Fruit fly (Drosophila melanogaster) whole organism, prepupa: Measurements from ENCODE around the gene CG14984.

ENCODE experiments used
- CG10631 ChIP-seq: fragments of 200-800 bp; sonication (Bioruptor generic); optimal IDR thresholded peaks from 2 replicates; lab custom pipeline; 2016; ENCODE audit warnings: missing biosample characterization, missing genetic modification characterization
- CG10669 ChIP-seq: fragments of 200-800 bp; sonication (Bioruptor generic); optimal IDR thresholded peaks from 3 replicates; lab custom pipeline; 2018; ENCODE audit warnings: missing biosample characterization, mild to moderate bottlenecking, missing genetic modification characterization, moderate library complexity
- CG11294 ChIP-seq: fragments of 200-800 bp; sonication (Bioruptor generic); IDR thresholded peaks from 2 replicates; pipeline ENCODE4 v1.3.6; 2022; ENCODE audit warnings: missing biosample characterization, missing genetic modification characterization
- CG11902 ChIP-seq: fragments of 200-800 bp; sonication (Bioruptor generic); optimal IDR thresholded peaks from 3 replicates; lab custom pipeline; 2016; ENCODE audit warnings: missing biosample characterization, missing genetic modification characterization
- CG15336 ChIP-seq: fragments of 200-800 bp; sonication (Bioruptor generic); IDR thresholded peaks from 2 replicates; pipeline ENCODE4 v1.3.6; 2022; ENCODE audit warnings: missing biosample characterization, missing genetic modification characterization
- CG1621 ChIP-seq: fragments of 200-800 bp; sonication (Bioruptor generic); optimal IDR thresholded peaks from 3 replicates; lab custom pipeline; 2018; ENCODE audit warnings: missing biosample characterization, mild to moderate bottlenecking, missing genetic modification characterization
- CG16779 ChIP-seq: fragments of 200-800 bp; sonication (Bioruptor generic); optimal IDR thresholded peaks from 3 replicates; lab custom pipeline; 2017; ENCODE audit warnings: missing biosample characterization, mild to moderate bottlenecking, missing genetic modification characterization
- CG3032 ChIP-seq: fragments of 200-800 bp; optimal IDR thresholded peaks from 2 replicates; lab custom pipeline; 2019; ENCODE audit warnings: missing biosample characterization, mild to moderate bottlenecking, missing genetic modification characterization, moderate library complexity
- CG32006 ChIP-seq: fragments of 200-800 bp; sonication (Bioruptor generic); optimal IDR thresholded peaks from 3 replicates; lab custom pipeline; 2017; ENCODE audit warnings: missing biosample characterization, mild to moderate bottlenecking, missing genetic modification characterization
- CG34406 ChIP-seq: fragments of 200-800 bp; sonication (Bioruptor generic); optimal IDR thresholded peaks from 3 replicates; lab custom pipeline; 2016; ENCODE audit warnings: missing biosample characterization, missing genetic modification characterization
- CG3919 ChIP-seq: fragments of 200-800 bp; sonication (Bioruptor generic); optimal IDR thresholded peaks from 3 replicates; lab custom pipeline; 2016; ENCODE audit warnings: missing biosample characterization, missing genetic modification characterization
- CG4318 ChIP-seq: fragments of 200-800 bp; sonication (Bioruptor generic); optimal IDR thresholded peaks from 3 replicates; lab custom pipeline; 2017; ENCODE audit warnings: missing biosample characterization, mild to moderate bottlenecking, missing genetic modification characterization
- CG6163 ChIP-seq: fragments of 200-800 bp; sonication (Bioruptor generic); IDR thresholded peaks from 3 replicates; pipeline ENCODE4 v1.3.6; 2022; ENCODE audit warnings: missing biosample characterization, missing genetic modification characterization
- CG6276 ChIP-seq: fragments of 200-800 bp; sonication (Bioruptor generic); optimal IDR thresholded peaks from 2 replicates; lab custom pipeline; 2017; ENCODE audit warnings: missing biosample characterization, mild to moderate bottlenecking, missing genetic modification characterization
- CG6792 ChIP-seq: fragments of 200-800 bp; sonication (Bioruptor generic); optimal IDR thresholded peaks from 3 replicates; lab custom pipeline; 2016; ENCODE audit warnings: missing biosample characterization, missing genetic modification characterization
- CG6808 ChIP-seq: fragments of 200-800 bp; sonication (Bioruptor generic); optimal IDR thresholded peaks from 3 replicates; lab custom pipeline; 2017; ENCODE audit warnings: missing biosample characterization, missing genetic modification characterization, mild to moderate bottlenecking, moderate library complexity, missing genetic modification reagents
- CG6854 ChIP-seq: fragments of 200-800 bp; sonication (Bioruptor generic); optimal IDR thresholded peaks from 2 replicates; lab custom pipeline; 2017; ENCODE audit warnings: missing biosample characterization, mild to moderate bottlenecking, missing genetic modification characterization
- CG7368 ChIP-seq: fragments of 200-800 bp; sonication (Bioruptor generic); optimal IDR thresholded peaks from 3 replicates; lab custom pipeline; 2016; ENCODE audit warnings: missing biosample characterization, missing genetic modification characterization
- CG8119 ChIP-seq: fragments of 200-800 bp; sonication (Bioruptor generic); IDR thresholded peaks from 3 replicates; pipeline ENCODE4 v1.3.6; 2022; ENCODE audit warnings: missing biosample characterization, missing genetic modification characterization
- CG8319 ChIP-seq: fragments of 200-800 bp; sonication (Bioruptor generic); optimal IDR thresholded peaks from 3 replicates; lab custom pipeline; 2016; ENCODE audit warnings: missing biosample characterization, missing genetic modification characterization
- CG8632 ChIP-seq: fragments of 200-800 bp; sonication (Bioruptor generic); optimal IDR thresholded peaks from 3 replicates; lab custom pipeline; 2016; ENCODE audit warnings: missing biosample characterization, missing genetic modification characterization
- CG9139 ChIP-seq: fragments of 200-800 bp; sonication (Bioruptor generic); optimal IDR thresholded peaks from 3 replicates; lab custom pipeline; 2017; ENCODE audit warnings: missing biosample characterization, mild to moderate bottlenecking, missing genetic modification characterization
- Eip75B ChIP-seq: fragments of 200-800 bp; sonication (Bioruptor generic); optimal IDR thresholded peaks from 3 replicates; lab custom pipeline; 2016; ENCODE audit warnings: missing biosample characterization, missing genetic modification characterization
- Eip78C ChIP-seq: fragments of 200-800 bp; sonication (Bioruptor generic); peaks from one replicate; lab custom pipeline; 2016; ENCODE audit warnings: missing biosample characterization, missing genetic modification characterization
- Eip93F ChIP-seq: fragments of 200-800 bp; sonication (Bioruptor generic); optimal IDR thresholded peaks from 2 replicates; lab custom pipeline; 2016; ENCODE audit warnings: missing biosample characterization, mild to moderate bottlenecking, missing genetic modification characterization
- Ets21C ChIP-seq: fragments of 200-800 bp; sonication (Bioruptor generic); optimal IDR thresholded peaks from 3 replicates; lab custom pipeline; 2016; ENCODE audit warnings: missing biosample characterization, missing genetic modification characterization
- Ets96B ChIP-seq: fragments of 200-800 bp; optimal IDR thresholded peaks from 2 replicates; lab custom pipeline; 2019; ENCODE audit warnings: missing biosample characterization, mild to moderate bottlenecking, missing genetic modification characterization, moderate library complexity
- Hr38 ChIP-seq: sonication (Bioruptor generic); optimal IDR thresholded peaks from 2 replicates; lab custom pipeline; 2016; ENCODE audit warnings: missing biosample characterization, missing genetic modification characterization
- Hr39 ChIP-seq: fragments of 200-800 bp; sonication (Bioruptor generic); optimal IDR thresholded peaks from 2 replicates; lab custom pipeline; 2016; ENCODE audit warnings: missing biosample characterization, missing genetic modification characterization
- Hr4 ChIP-seq: fragments of 200-800 bp; sonication (Bioruptor generic); optimal IDR thresholded peaks from 3 replicates; lab custom pipeline; 2016; ENCODE audit warnings: missing biosample characterization, missing genetic modification characterization
- Lpt ChIP-seq: fragments of 200-800 bp; sonication (Bioruptor generic); optimal IDR thresholded peaks from 3 replicates; lab custom pipeline; 2016; ENCODE audit warnings: missing biosample characterization, missing genetic modification characterization
- Smox ChIP-seq: fragments of 200-800 bp; sonication (Bioruptor generic); optimal IDR thresholded peaks from 3 replicates; lab custom pipeline; 2016; ENCODE audit warnings: missing biosample characterization, missing genetic modification characterization
- Sox14 ChIP-seq: fragments of 200-800 bp; sonication (Bioruptor generic); optimal IDR thresholded peaks from 3 replicates; lab custom pipeline; 2016; ENCODE audit warnings: missing biosample characterization, missing genetic modification characterization
- Sox15 ChIP-seq: fragments of 200-800 bp; sonication (Bioruptor generic); optimal IDR thresholded peaks from 3 replicates; lab custom pipeline; 2016; ENCODE audit warnings: missing biosample characterization, missing genetic modification characterization
- achi ChIP-seq: fragments of 200-800 bp; sonication (Bioruptor generic); optimal IDR thresholded peaks from 3 replicates; lab custom pipeline; 2016; ENCODE audit warnings: missing biosample characterization, missing genetic modification characterization
- acj6 ChIP-seq: fragments of 200-800 bp; sonication (Bioruptor generic); optimal IDR thresholded peaks from 3 replicates; lab custom pipeline; 2016; ENCODE audit warnings: missing biosample characterization, missing genetic modification characterization
- cyc ChIP-seq: fragments of 200-800 bp; sonication (Bioruptor generic); optimal IDR thresholded peaks from 3 replicates; lab custom pipeline; 2016; ENCODE audit warnings: missing biosample characterization, missing genetic modification characterization
- dsx ChIP-seq: fragments of 200-800 bp; optimal IDR thresholded peaks from 3 replicates; lab custom pipeline; 2019; ENCODE audit warnings: missing biosample characterization, mild to moderate bottlenecking, missing genetic modification characterization, moderate library complexity; ENCODE audit not compliant: poor library complexity, severe bottlenecking
- eg ChIP-seq: fragments of 200-800 bp; sonication (Bioruptor generic); IDR thresholded peaks from 3 replicates; pipeline ENCODE4 v1.3.6; 2022; ENCODE audit warnings: missing biosample characterization, missing genetic modification characterization
- fd59A ChIP-seq: fragments of 200-800 bp; sonication (Bioruptor generic); optimal IDR thresholded peaks from 2 replicates; lab custom pipeline; 2017; ENCODE audit warnings: missing biosample characterization, mild to moderate bottlenecking, missing genetic modification characterization, missing genetic modification reagents
- fd85E ChIP-seq: fragments of 200-800 bp; sonication (Bioruptor generic); optimal IDR thresholded peaks from 3 replicates; lab custom pipeline; 2016; ENCODE audit warnings: missing biosample characterization, missing genetic modification characterization
- fkh ChIP-seq: fragments of 200-800 bp; sonication (Bioruptor generic); optimal IDR thresholded peaks from 3 replicates; lab custom pipeline; 2017; ENCODE audit warnings: missing biosample characterization, mild to moderate bottlenecking, missing genetic modification characterization, moderate library complexity
- lz ChIP-seq: fragments of 200-800 bp; sonication (Bioruptor generic); optimal IDR thresholded peaks from 3 replicates; lab custom pipeline; 2016; ENCODE audit warnings: missing biosample characterization, missing genetic modification characterization
- net ChIP-seq: fragments of 200-800 bp; sonication (Bioruptor generic); optimal IDR thresholded peaks from 3 replicates; lab custom pipeline; 2016; ENCODE audit warnings: missing biosample characterization, missing genetic modification characterization
- pdm3 ChIP-seq: fragments of 200-800 bp; sonication (Bioruptor generic); optimal IDR thresholded peaks from 3 replicates; lab custom pipeline; 2016; ENCODE audit warnings: missing biosample characterization, missing genetic modification characterization
- salr ChIP-seq, 2 experiments: fragments of 200-800 bp; sonication (Bioruptor generic); optimal IDR thresholded peaks; 3 replicates each; lab custom pipeline; 2016 to 2018; ENCODE audit warnings: missing biosample characterization in 2 of 2, missing genetic modification characterization in 2 of 2, mild to moderate bottlenecking in 1 of 2
- spab ChIP-seq: fragments of 200-800 bp; sonication (Bioruptor generic); optimal IDR thresholded peaks from 2 replicates; lab custom pipeline; 2017; ENCODE audit warnings: missing biosample characterization, mild to moderate bottlenecking, missing genetic modification characterization, missing genetic modification reagents
- ss ChIP-seq, 2 experiments: fragments of 200-800 bp; sonication (Bioruptor generic); optimal IDR thresholded peaks; 2 replicates in 1 of 2; 3 replicates in 1 of 2; lab custom pipeline; 2017 to 2018; ENCODE audit warnings: mild to moderate bottlenecking in 2 of 2, missing biosample characterization in 2 of 2, missing genetic modification characterization in 2 of 2, moderate library complexity in 1 of 2
- svp ChIP-seq: fragments of 200-800 bp; sonication (Bioruptor generic); peaks from one replicate; lab custom pipeline; 2016; ENCODE audit warnings: missing biosample characterization, missing genetic modification characterization
- vri ChIP-seq: fragments of 200-800 bp; sonication (Bioruptor generic); optimal IDR thresholded peaks from 3 replicates; lab custom pipeline; 2016; ENCODE audit warnings: missing biosample characterization, mild to moderate bottlenecking, missing genetic modification characterization

CG14984 gene

dm6 chr3L:3937806-3938205, 14.5 kb downstream of the CG14984 start, which contains the start of gene CG10866:
Gene CG10866 (minus strand): TSS chr3L:3937992.
- TF ChIP-seq CG11902 (no peak), fkh (peak; percentile 82), CG16779 (no peak), svp (peak; percentile 34), Eip78C (GFP tag; lab: Kevin White, UChicago) (peak; percentile 36)

- TF ChIP-seq Sox14 (GFP tag; lab: Kevin White, UChicago): no peak
- no peak for TF ChIP-seq CG9139
- TF ChIP-seq CG11294 (GFP tag; lab: Robert Waterston, UW): no peak
- TF ChIP-seq achi (GFP tag; lab: Kevin White, UChicago): peak; percentile 35
- TF ChIP-seq fd59A (GFP tag; lab: Kevin White, UChicago): no peak
- TF ChIP-seq CG7368 (GFP tag; lab: Kevin White, UChicago): no peak
- no peak for TF ChIP-seq dsx (GFP tag; lab: Kevin White, UChicago)
- TF ChIP-seq svp: peak; percentile 62
- no peak for TF ChIP-seq lz
- TF ChIP-seq acj6: no peak
- TF ChIP-seq CG34406 (GFP tag; lab: Kevin White, UChicago): peak; percentile 1
- peak; percentile 15 for TF ChIP-seq Hr39 (GFP tag; lab: Kevin White, UChicago)
- TF ChIP-seq Hr38: no peak
- TF ChIP-seq vri (GFP tag; lab: Kevin White, UChicago): no peak
- TF ChIP-seq CG6163: no peak; the same call in 2 of the 3 replicates
- no peak for TF ChIP-seq Eip93F
- peak; percentile 50 for TF ChIP-seq CG8119
- TF ChIP-seq salr (GFP tag; optimal IDR thresholded peaks at IDR 0.05; lab: Kevin White, UChicago): peak in 1 of 2 experiments; percentile 45
- no peak for TF ChIP-seq CG10669 (GFP tag; lab: Kevin White, UChicago)
- TF ChIP-seq CG8632 (GFP tag; lab: Kevin White, UChicago): no peak
- no peak for TF ChIP-seq CG16779
- TF ChIP-seq Sox15: no peak
- peak; percentile 51 for TF ChIP-seq CG6276
- no peak for TF ChIP-seq ss (GFP tag; optimal IDR thresholded peaks at IDR 0.05; lab: Kevin White, UChicago)
- TF ChIP-seq CG6792: no peak
- TF ChIP-seq Eip75B: no peak
- no peak for TF ChIP-seq Ets21C
- no peak for TF ChIP-seq CG6808 (GFP tag; lab: Kevin White, UChicago)
- TF ChIP-seq Smox (GFP tag; lab: Kevin White, UChicago): no peak
- TF ChIP-seq net: peak; percentile 36
- no peak for TF ChIP-seq CG6854
- TF ChIP-seq eg (GFP tag; lab: Robert Waterston, UW): 0 out of 3 replicates have a peak, but pooled peaks have one; percentile 34
- no peak for TF ChIP-seq Ets96B (tag; lab: Kevin White, UChicago)
- TF ChIP-seq CG3919: peak; percentile 37
- TF ChIP-seq CG3032 (tag; lab: Kevin White, UChicago): no peak
- TF ChIP-seq fd85E (GFP tag; lab: Kevin White, UChicago): no peak
- TF ChIP-seq Hr4 (GFP tag; lab: Kevin White, UChicago): peak; percentile 66
- peak; percentile 69 for TF ChIP-seq CG32006 (GFP tag; lab: Kevin White, UChicago)
- TF ChIP-seq Lpt (GFP tag; lab: Kevin White, UChicago): no peak
- TF ChIP-seq cyc (GFP tag; lab: Kevin White, UChicago): peak; percentile 4
- TF ChIP-seq pdm3 (GFP tag; lab: Kevin White, UChicago): peak; percentile 20
- TF ChIP-seq CG15336: peak; percentile 62
- peak; percentile 76 for TF ChIP-seq Eip78C (GFP tag; lab: Kevin White, UChicago)
- no peak for TF ChIP-seq CG1621 (tag; lab: Kevin White, UChicago)
- peak; percentile 12 for TF ChIP-seq CG4318 (GFP tag; lab: Kevin White, UChicago)
- TF ChIP-seq CG10631 (GFP tag; lab: Kevin White, UChicago): no peak
- no peak for TF ChIP-seq spab (GFP tag; lab: Kevin White, UChicago)
- no peak for TF ChIP-seq CG8319 (GFP tag; lab: Kevin White, UChicago)
These were observed 16.7 kb downstream of the CG14984 start, which contains the start of gene Eip63F-1 for dm6 chr3L:3935567-3936207. Gene Eip63F-1 (minus strand): TSS chr3L:3935617.
